Fruit fly (Drosophila melanogaster): Measurements from ENCODE around the gene MED17.

Gene MED17

DNA sequence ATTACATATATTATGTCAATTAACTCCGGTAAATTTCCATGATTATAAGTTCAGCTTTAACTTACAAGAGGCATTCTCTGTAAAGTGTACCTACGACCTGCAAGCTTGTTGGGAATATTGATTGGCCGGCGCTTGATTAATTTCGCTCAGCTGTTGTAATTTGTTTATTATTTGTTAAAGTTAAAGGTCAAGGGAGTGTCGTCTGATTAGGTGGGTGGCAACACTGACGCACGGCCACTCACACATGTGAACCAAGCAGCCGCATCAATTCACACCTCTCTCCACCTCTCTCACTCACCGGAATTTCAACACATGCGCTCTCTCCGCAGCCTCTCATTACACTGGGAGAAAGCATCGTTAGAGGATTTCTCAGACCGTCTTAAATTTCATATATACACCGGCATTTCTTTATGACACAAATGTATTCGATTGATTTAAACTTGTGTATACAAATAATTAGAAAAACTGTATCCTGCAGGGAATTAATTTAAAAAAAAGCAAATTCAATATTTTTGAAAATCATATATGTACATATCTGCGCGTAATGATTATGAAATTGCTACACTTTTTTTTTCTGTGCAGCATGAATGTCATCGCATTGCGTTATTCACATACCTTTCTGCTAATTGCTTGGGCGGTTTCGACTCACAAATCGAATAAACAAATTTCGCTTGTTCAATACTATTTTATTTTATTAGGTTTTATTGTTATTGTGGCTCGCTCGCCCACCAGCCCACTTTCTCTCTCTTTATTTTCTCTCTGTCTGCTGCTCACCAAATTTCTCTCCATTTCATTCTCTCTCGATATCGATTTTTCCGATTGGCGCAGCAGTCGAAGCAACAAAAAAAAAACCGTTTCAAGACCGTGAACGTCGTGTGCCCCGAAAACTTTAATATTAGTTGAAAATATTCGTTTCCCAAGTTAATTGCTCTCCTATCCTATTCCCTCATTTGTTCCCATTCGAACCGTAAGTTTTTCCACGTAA lies 16.6 kb upstream of the MED17 start (continued):
- TF ChIP-seq CG1832 (GFP tag; optimal IDR thresholded peaks at IDR 0.05), result no peak
- TF ChIP-seq CG8359 (GFP tag; optimal IDR thresholded peaks at IDR 0.05; ENCODE audit: borderline replicate concordance), result peak; percentile 84
- peak in 1 of 3 experiments; percentile 94 for TF ChIP-seq lola (GFP tag; optimal IDR thresholded peaks at IDR 0.05)
- peak; percentile 71 for TF ChIP-seq pnt (GFP tag; optimal IDR thresholded peaks at IDR 0.05)
- TF ChIP-seq tup (GFP tag; optimal IDR thresholded peaks at IDR 0.05), result peak; percentile 59
- peak; percentile 90 for TF ChIP-seq shn (GFP tag; optimal IDR thresholded peaks at IDR 0.05)
- TF ChIP-seq CG12155 (GFP tag; optimal IDR thresholded peaks at IDR 0.05), result peak; percentile 88
- TF ChIP-seq CG13424 (tag; optimal IDR thresholded peaks at IDR 0.05), result peak; percentile 98
- peak; percentile 67 for TF ChIP-seq Adf1 (GFP tag; IDR thresholded peaks at IDR 0.05)
- TF ChIP-seq ham (GFP tag; IDR thresholded peaks at IDR 0.05), result no peak
- peak; percentile 84 for TF ChIP-seq CG14014 (GFP tag; IDR thresholded peaks at IDR 0.05)
- TF ChIP-seq schlank (tag; optimal IDR thresholded peaks at IDR 0.05), result peak; percentile 69
- no peak for TF ChIP-seq eve (GFP tag; optimal IDR thresholded peaks at IDR 0.05)
- peak; percentile 73 for TF ChIP-seq gro (GFP tag; optimal IDR thresholded peaks at IDR 0.05)
- TF ChIP-seq CG1602 (GFP tag; optimal IDR thresholded peaks at IDR 0.05), result peak; percentile 93
- TF ChIP-seq pzg (GFP tag; optimal IDR thresholded peaks at IDR 0.05), result peak; percentile 3
- TF ChIP-seq CG8924 (tag; optimal IDR thresholded peaks at IDR 0.05), result peak; percentile 97
- peak; percentile 91 for TF ChIP-seq tgo (GFP tag; IDR thresholded peaks at IDR 0.05)
- peak; percentile 71; the same call in 2 of the 3 replicates for TF ChIP-seq CG11560 (tag; IDR thresholded peaks at IDR 0.05)
- TF ChIP-seq CG14710 (tag; optimal IDR thresholded peaks at IDR 0.05), result peak; percentile 93
- TF ChIP-seq CG1792 (GFP tag; optimal IDR thresholded peaks at IDR 0.05), result peak; percentile 83
- TF ChIP-seq pan (optimal IDR thresholded peaks at IDR 0.05), result no peak
- TF ChIP-seq pan (GFP tag; optimal IDR thresholded peaks at IDR 0.05 in 1 of 2, IDR thresholded peaks at IDR 0.05 in 1 of 2), result peak in 1 of 2 experiments; percentile 91
- peak; percentile 72 for TF ChIP-seq CG3838 (GFP tag; optimal IDR thresholded peaks at IDR 0.05)
- TF ChIP-seq CG12104 (GFP tag; optimal IDR thresholded peaks at IDR 0.05), result peak; percentile 93
- 0 out of 2 replicates have a peak, but pooled peaks have one; percentile 15 for TF ChIP-seq CG16779 (GFP tag; IDR thresholded peaks at IDR 0.05)
- TF ChIP-seq CG2129 (GFP tag; IDR thresholded peaks at IDR 0.05; ENCODE audit: partially characterized antibody), result no peak
- TF ChIP-seq al (GFP tag; IDR thresholded peaks at IDR 0.05), result peak; percentile 87
- peak; percentile 54 for TF ChIP-seq dimm (GFP tag; IDR thresholded peaks at IDR 0.05)
- peak; percentile 91 for TF ChIP-seq CG11695 (GFP tag; IDR thresholded peaks at IDR 0.05)
- peak; percentile 82 for TF ChIP-seq CG10366 (GFP tag; IDR thresholded peaks at IDR 0.05)
- peak; percentile 90 for TF ChIP-seq maf-S (GFP tag; optimal IDR thresholded peaks at IDR 0.05)
- TF ChIP-seq ap (GFP tag; IDR thresholded peaks at IDR 0.05), result peak; percentile 82
- TF ChIP-seq CG17385 (GFP tag; optimal IDR thresholded peaks at IDR 0.05), result peak; percentile 91
- peak; percentile 90 for TF ChIP-seq sob (GFP tag; IDR thresholded peaks at IDR 0.05)
- no peak for TF ChIP-seq CG42726 (GFP tag; IDR thresholded peaks at IDR 0.05; ENCODE audit: partially characterized antibody)
- peak; percentile 91 for TF ChIP-seq cwo (GFP tag; optimal IDR thresholded peaks at IDR 0.05)
- TF ChIP-seq Usf (GFP tag; optimal IDR thresholded peaks at IDR 0.05), result peak; percentile 79
- peak; percentile 88 for TF ChIP-seq fd3F (GFP tag; optimal IDR thresholded peaks at IDR 0.05)
- TF ChIP-seq Gsc (GFP tag; IDR thresholded peaks at IDR 0.05), result peak; percentile 69
- TF ChIP-seq Doc2 (GFP tag; IDR thresholded peaks at IDR 0.05), result peak; percentile 58; the same call in 1 of the 2 replicates
- peak; percentile 64 for TF ChIP-seq cas (GFP tag; IDR thresholded peaks at IDR 0.05)
- peak; percentile 93 for TF ChIP-seq CG1233 (GFP tag; optimal IDR thresholded peaks at IDR 0.05)
- peak; percentile 52 for TF ChIP-seq luna (GFP tag; optimal IDR thresholded peaks at IDR 0.05)
- TF ChIP-seq CG32772 (GFP tag; IDR thresholded peaks at IDR 0.05), result peak; percentile 89
- peak; percentile 78 for TF ChIP-seq NK7.1 (GFP tag; optimal IDR thresholded peaks at IDR 0.05)
- TF ChIP-seq bab2 (GFP tag; optimal IDR thresholded peaks at IDR 0.05), result peak; percentile 92
- peak; percentile 94 for TF ChIP-seq org-1 (GFP tag; optimal IDR thresholded peaks at IDR 0.05)
- peak; percentile 86 for TF ChIP-seq tap (tag; optimal IDR thresholded peaks at IDR 0.05)
